Worm (Caenorhabditis elegans) whole organism, L1 larva: ENCODE measurements around the gene srg-50.

Source experiments
- F16B12.6 ChIP-seq: fragments of 150-350 bp; optimal IDR thresholded peaks from 2 replicates; lab custom pipeline; 2014; ENCODE audit warnings: missing biosample characterization, missing genetic modification characterization
- aly-2 ChIP-seq: fragments of 150-350 bp; optimal IDR thresholded peaks from 2 replicates; lab custom pipeline; 2014; ENCODE audit warnings: missing biosample characterization, missing genetic modification characterization
- ama-1 ChIP-seq: fragments of 150-350 bp; optimal IDR thresholded peaks from 2 replicates; lab custom pipeline; 2014
- blmp-1 ChIP-seq: fragments of 150-350 bp; optimal IDR thresholded peaks from 2 replicates; lab custom pipeline; 2014; ENCODE audit warnings: missing biosample characterization, missing genetic modification characterization
- ceh-8 ChIP-seq: fragments of 200-800 bp; sonication (Bioruptor generic); optimal IDR thresholded peaks from 2 replicates; lab custom pipeline; 2018; ENCODE audit warnings: mild to moderate bottlenecking, missing genetic modification characterization, moderate library complexity, missing compliant biosample characterization
- ceh-88 ChIP-seq: fragments of 200-800 bp; sonication (Bioruptor generic); IDR thresholded peaks from 2 replicates; pipeline ENCODE4 v1.3.6; 2022; ENCODE audit warnings: missing genetic modification characterization, missing compliant biosample characterization
- ceh-90 ChIP-seq: sonication (generic microtip); optimal IDR thresholded peaks from 2 replicates; lab custom pipeline; 2016; ENCODE audit warnings: missing genetic modification characterization, missing compliant biosample characterization
- ces-1 ChIP-seq: fragments of 150-350 bp; optimal IDR thresholded peaks from 2 replicates; lab custom pipeline; 2014; ENCODE audit warnings: missing biosample characterization, missing genetic modification reagents, missing genetic modification characterization
- dsc-1 ChIP-seq: sonication (generic microtip); optimal IDR thresholded peaks from 2 replicates; lab custom pipeline; 2016; ENCODE audit warnings: mild to moderate bottlenecking, missing genetic modification characterization, missing compliant biosample characterization
- efl-1 ChIP-seq, 4 experiments: fragments of 150-350 bp; optimal IDR thresholded peaks in 3 of 4; peaks in 1 of 4; 1 replicate in 1 of 4; 2 replicates in 3 of 4; lab custom pipeline; 2014; ENCODE audit warnings: missing biosample characterization in 2 of 4, missing genetic modification characterization in 2 of 4, missing genetic modification reagents in 2 of 4
- efl-3 ChIP-seq: fragments of 200-800 bp; sonication (Bioruptor generic); optimal IDR thresholded peaks from 2 replicates; lab custom pipeline; 2018; ENCODE audit warnings: mild to moderate bottlenecking, missing genetic modification characterization, missing compliant biosample characterization
- egl-27 ChIP-seq, 2 experiments: fragments of 150-350 bp in 1 of 2; sonication (generic microtip); optimal IDR thresholded peaks; 3 replicates each; lab custom pipeline; 2017 to 2018; ENCODE audit warnings: missing biosample characterization in 2 of 2, missing genetic modification characterization in 2 of 2, missing genetic modification reagents in 2 of 2
- elt-3 ChIP-seq, 6 experiments: fragments of 150-350 bp in 1 of 6; sonication (generic microtip); optimal IDR thresholded peaks; 2 replicates each; lab custom pipeline; 2017 to 2018; ENCODE audit warnings: missing biosample characterization in 6 of 6, missing genetic modification characterization in 6 of 6, inconsistent platforms in 1 of 6
- fkh-10 ChIP-seq: sonication (generic microtip); optimal IDR thresholded peaks from 2 replicates; lab custom pipeline; 2017; ENCODE audit warnings: missing biosample characterization, missing genetic modification reagents, missing genetic modification characterization
- fos-1 ChIP-seq: fragments of 150-350 bp; optimal IDR thresholded peaks from 2 replicates; lab custom pipeline; 2014; ENCODE audit warnings: missing biosample characterization, missing genetic modification characterization
- hlh-4 ChIP-seq: sonication (generic microtip); optimal IDR thresholded peaks from 2 replicates; lab custom pipeline; 2016; ENCODE audit warnings: mild to moderate bottlenecking, missing genetic modification characterization, missing compliant biosample characterization
- hpl-2 ChIP-seq: fragments of 150-350 bp; optimal IDR thresholded peaks from 2 replicates; lab custom pipeline; 2014; ENCODE audit warnings: missing biosample characterization, missing genetic modification reagents, missing genetic modification characterization
- lin-13 ChIP-seq: fragments of 150-350 bp; optimal IDR thresholded peaks from 2 replicates; lab custom pipeline; 2014; ENCODE audit warnings: missing biosample characterization, missing genetic modification reagents, missing genetic modification characterization
- lin-35 ChIP-seq, 2 experiments: fragments of 150-350 bp; optimal IDR thresholded peaks; 2 replicates each; lab custom pipeline; 2014; ENCODE audit warnings: missing biosample characterization in 2 of 2, missing genetic modification characterization in 2 of 2, missing genetic modification reagents in 2 of 2
- lir-3 ChIP-seq: sonication (generic microtip); optimal IDR thresholded peaks from 2 replicates; lab custom pipeline; 2016; ENCODE audit warnings: mild to moderate bottlenecking, missing genetic modification characterization, moderate library complexity, missing compliant biosample characterization; ENCODE audit not compliant: poor library complexity
- lsy-2 ChIP-seq, 2 experiments: fragments of 150-350 bp; optimal IDR thresholded peaks; 2 replicates each; lab custom pipeline; 2014; ENCODE audit warnings: missing biosample characterization in 2 of 2, missing genetic modification characterization in 2 of 2
- mef-2 ChIP-seq: fragments of 150-350 bp; optimal IDR thresholded peaks from 2 replicates; lab custom pipeline; 2014; ENCODE audit warnings: missing biosample characterization, missing genetic modification characterization
- nhr-47 ChIP-seq: sonication (generic microtip); optimal IDR thresholded peaks from 2 replicates; lab custom pipeline; 2016; ENCODE audit warnings: mild to moderate bottlenecking, missing genetic modification characterization, moderate library complexity, missing compliant biosample characterization
- nhr-71 ChIP-seq: sonication (generic microtip); optimal IDR thresholded peaks from 2 replicates; lab custom pipeline; 2016; ENCODE audit warnings: mild to moderate bottlenecking, missing genetic modification characterization, moderate library complexity, missing compliant biosample characterization
- nhr-76 ChIP-seq: sonication (generic microtip); optimal IDR thresholded peaks from 2 replicates; lab custom pipeline; 2017; ENCODE audit warnings: missing biosample characterization, missing genetic modification characterization
- nhr-85 ChIP-seq: sonication (generic microtip); peaks from one replicate; lab custom pipeline; 2016; ENCODE audit warnings: missing genetic modification characterization, inconsistent platforms, missing compliant biosample characterization
- nhr-90 ChIP-seq: sonication (generic microtip); optimal IDR thresholded peaks from 2 replicates; lab custom pipeline; 2016; ENCODE audit warnings: mild to moderate bottlenecking, missing genetic modification characterization, missing compliant biosample characterization; ENCODE audit not compliant: poor library complexity
- pax-3 ChIP-seq: fragments of 200-800 bp; sonication (Bioruptor generic); optimal IDR thresholded peaks from 2 replicates; lab custom pipeline; 2018; ENCODE audit warnings: mild to moderate bottlenecking, missing genetic modification characterization, moderate library complexity, missing compliant biosample characterization
- pqm-1 ChIP-seq: sonication (generic microtip); optimal IDR thresholded peaks from 3 replicates; lab custom pipeline; 2017; ENCODE audit warnings: missing biosample characterization, missing genetic modification characterization
- rnt-1 ChIP-seq: sonication (generic microtip); optimal IDR thresholded peaks from 2 replicates; lab custom pipeline; 2016; ENCODE audit warnings: mild to moderate bottlenecking, missing genetic modification characterization, moderate library complexity, missing compliant biosample characterization
- snu-23 ChIP-seq: sonication (generic microtip); optimal IDR thresholded peaks from 2 replicates; lab custom pipeline; 2016; ENCODE audit warnings: missing genetic modification characterization, missing compliant biosample characterization
- sptf-1 ChIP-seq: fragments of 150-350 bp; optimal IDR thresholded peaks from 2 replicates; lab custom pipeline; 2014; ENCODE audit warnings: missing biosample characterization, missing genetic modification characterization
- sup-37 ChIP-seq: fragments of 200-800 bp; sonication (Bioruptor generic); optimal IDR thresholded peaks from 2 replicates; lab custom pipeline; 2018; ENCODE audit warnings: mild to moderate bottlenecking, missing genetic modification characterization, missing compliant biosample characterization
- swsn-7 ChIP-seq: sonication (generic microtip); optimal IDR thresholded peaks from 2 replicates; lab custom pipeline; 2016; ENCODE audit warnings: missing genetic modification characterization, missing compliant biosample characterization
- tbx-2 ChIP-seq: sonication (generic microtip); optimal IDR thresholded peaks from 2 replicates; lab custom pipeline; 2016; ENCODE audit warnings: missing genetic modification characterization, missing compliant biosample characterization
- tlp-1 ChIP-seq: fragments of 150-350 bp; optimal IDR thresholded peaks from 2 replicates; lab custom pipeline; 2014; ENCODE audit warnings: missing biosample characterization, missing genetic modification characterization
- unc-130 ChIP-seq: fragments of 150-350 bp; optimal IDR thresholded peaks from 2 replicates; lab custom pipeline; 2017; ENCODE audit warnings: missing biosample characterization, missing genetic modification characterization, inconsistent platforms
- unc-30 ChIP-seq: sonication (generic microtip); optimal IDR thresholded peaks from 2 replicates; lab custom pipeline; 2017; ENCODE audit warnings: missing biosample characterization, missing genetic modification characterization
- vab-15 ChIP-seq: sonication (generic microtip); optimal IDR thresholded peaks from 2 replicates; lab custom pipeline; 2017; ENCODE audit warnings: missing genotype, mild to moderate bottlenecking, missing genetic modification characterization, missing compliant biosample characterization
- zag-1 ChIP-seq: fragments of 150-350 bp; optimal IDR thresholded peaks from 2 replicates; lab custom pipeline; 2014; ENCODE audit warnings: missing biosample characterization, missing genetic modification characterization
- ztf-4 ChIP-seq: fragments of 150-350 bp; optimal IDR thresholded peaks from 2 replicates; lab custom pipeline; 2014; ENCODE audit warnings: missing biosample characterization, missing genetic modification characterization

srg-50 gene

ce11 chrIV:7083976-7084375, 9.0 kb upstream of the srg-50 start:
- TF ChIP-seq tlp-1 (tag; lab: Kevin White, UChicago), result no peak
- TF ChIP-seq elt-3 (tag; optimal IDR thresholded peaks at IDR 0.05; lab: Kevin White, UChicago), result no peak
- TF ChIP-seq hlh-4 (tag; lab: Kevin White, UChicago), result no peak
- TF ChIP-seq nhr-85, result no peak
- TF ChIP-seq lir-3 (tag; lab: Kevin White, UChicago), result no peak
- no peak for TF ChIP-seq unc-30
- TF ChIP-seq mef-2, result no peak
- TF ChIP-seq lin-35 (GFP tag; optimal IDR thresholded peaks at IDR 0.05; lab: Kevin White, UChicago), result no peak
- TF ChIP-seq nhr-76 (tag; lab: Kevin White, UChicago), result no peak
- TF ChIP-seq egl-27 (tag; optimal IDR thresholded peaks at IDR 0.05; lab: Kevin White, UChicago), result no peak
- TF ChIP-seq nhr-71 (tag; lab: Kevin White, UChicago), result no peak
- TF ChIP-seq vab-15 (tag; lab: Kevin White, UChicago), result no peak
- TF ChIP-seq ceh-8, result no peak
- TF ChIP-seq snu-23, result no peak
- no peak for TF ChIP-seq sptf-1 (tag; lab: Kevin White, UChicago)
- no peak for TF ChIP-seq pqm-1 (tag; lab: Kevin White, UChicago)
- no peak for TF ChIP-seq dsc-1 (tag; lab: Kevin White, UChicago)
- no peak for TF ChIP-seq unc-130 (tag; lab: Kevin White, UChicago)

ce11 chrIV:7083382-7083784, 8.4 kb upstream of the srg-50 start, which contains the start of gene Y43B11AR.3:
Gene Y43B11AR.3, minus strand, starts transcription at chrIV:7083716.
- no peak for TF ChIP-seq blmp-1 (tag; lab: Kevin White, UChicago)
- peak; percentile 78 for TF ChIP-seq aly-2 (tag; lab: Kevin White, UChicago)
- no peak for TF ChIP-seq ztf-4 (tag; lab: Kevin White, UChicago)
- no peak for TF ChIP-seq ceh-88
- no peak for TF ChIP-seq lin-13 (GFP tag; lab: Kevin White, UChicago)
- TF ChIP-seq lsy-2 (tag; optimal IDR thresholded peaks at IDR 0.05; lab: Kevin White, UChicago), result peak in 1 of 2 experiments; percentile 14
- peak; percentile 49 for TF ChIP-seq ama-1 (lab: Kevin White, UChicago)
- no peak for TF ChIP-seq F16B12.6
- TF ChIP-seq tbx-2 (tag; lab: Kevin White, UChicago), result no peak
- TF ChIP-seq sup-37 (GFP tag; lab: Kevin White, UChicago), result no peak
- TF ChIP-seq efl-1 (optimal IDR thresholded peaks at IDR 0.05; lab: Kevin White, UChicago), result peak; percentile 9 to 12
- TF ChIP-seq efl-1 (GFP tag; optimal IDR thresholded peaks at IDR 0.05 in 1 of 2; lab: Kevin White, UChicago), result peak in 1 of 2 experiments; percentile 22
- peak; percentile 46 for TF ChIP-seq nhr-71 (tag; lab: Kevin White, UChicago)
- TF ChIP-seq pax-3 (tag; lab: Kevin White, UChicago), result no peak
- TF ChIP-seq nhr-47 (tag; lab: Kevin White, UChicago), result peak; percentile 8
- TF ChIP-seq efl-3 (GFP tag; lab: Kevin White, UChicago), result no peak
- TF ChIP-seq ceh-90 (tag; lab: Kevin White, UChicago), result no peak
- TF ChIP-seq nhr-90 (tag; lab: Kevin White, UChicago), result peak; percentile 34
- TF ChIP-seq fkh-10 (GFP tag; lab: Kevin White, UChicago), result no peak
- no peak for TF ChIP-seq ces-1 (GFP tag; lab: Kevin White, UChicago)
- TF ChIP-seq vab-15 (tag; lab: Kevin White, UChicago), result no peak
- TF ChIP-seq fos-1 (tag; lab: Kevin White, UChicago), result peak; percentile 44
- no peak for TF ChIP-seq zag-1 (tag; lab: Kevin White, UChicago)
- peak; percentile 56 for TF ChIP-seq nhr-85
- peak; percentile 30 for TF ChIP-seq rnt-1
- TF ChIP-seq hlh-4 (tag; lab: Kevin White, UChicago), result no peak
- no peak for TF ChIP-seq swsn-7
- TF ChIP-seq hpl-2, result no peak
